Fruit fly (Drosophila melanogaster) whole organism, embryonic: Measurements from ENCODE around the gene Mlc-c.

ENCODE experiments used
- Bgb ChIP-seq: fragments of 200-800 bp; sonication (Bioruptor generic); IDR thresholded peaks from 2 replicates; pipeline ENCODE4 v1.3.6; 2022; ENCODE audit warnings: missing biosample characterization, missing genetic modification characterization; ENCODE audit not compliant: partially characterized antibody
- CG1024 ChIP-seq: fragments of 200-800 bp; sonication (Bioruptor generic); IDR thresholded peaks from 2 replicates; pipeline ENCODE4 v1.3.6; 2022; ENCODE audit warnings: missing biosample characterization, missing genetic modification characterization
- CG11723 ChIP-seq: fragments of 200-800 bp; sonication (Bioruptor generic); optimal IDR thresholded peaks from 2 replicates; lab custom pipeline; 2017; ENCODE audit warnings: missing biosample characterization, mild to moderate bottlenecking, missing genetic modification characterization
- CG12659 ChIP-seq: fragments of 200-800 bp; sonication (Bioruptor generic); optimal IDR thresholded peaks from 3 replicates; lab custom pipeline; 2017; ENCODE audit warnings: mild to moderate bottlenecking, missing biosample characterization, missing genetic modification reagents, missing genetic modification characterization
- CG13296 ChIP-seq: fragments of 200-800 bp; sonication (Bioruptor generic); optimal IDR thresholded peaks from 3 replicates; lab custom pipeline; 2018; ENCODE audit warnings: missing biosample characterization, mild to moderate bottlenecking, missing genetic modification characterization
- CG14050 ChIP-seq: fragments of 200-800 bp; sonication (Bioruptor generic); IDR thresholded peaks from 3 replicates; pipeline ENCODE4 v1.3.6; 2022; ENCODE audit warnings: missing biosample characterization, missing genetic modification characterization
- CG18764 ChIP-seq: fragments of 200-800 bp; sonication (Bioruptor generic); optimal IDR thresholded peaks from 3 replicates; lab custom pipeline; 2016; ENCODE audit warnings: missing biosample characterization, missing genetic modification characterization
- CG34224 ChIP-seq: fragments of 200-800 bp; sonication (Bioruptor generic); IDR thresholded peaks from 3 replicates; pipeline ENCODE4 v1.3.6; 2022; ENCODE audit warnings: missing biosample characterization, missing genetic modification characterization; ENCODE audit not compliant: partially characterized antibody
- CG3838 ChIP-seq: fragments of 200-800 bp; sonication (Bioruptor generic); optimal IDR thresholded peaks from 3 replicates; lab custom pipeline; 2016; ENCODE audit warnings: missing biosample characterization, missing genetic modification characterization
- CG4360 ChIP-seq: fragments of 200-800 bp; sonication (Bioruptor generic); IDR thresholded peaks from 2 replicates; pipeline ENCODE4 v1.3.6; 2022; ENCODE audit warnings: missing biosample characterization, missing genetic modification characterization
- CG6791 ChIP-seq: fragments of 200-800 bp; sonication (Bioruptor generic); IDR thresholded peaks from 3 replicates; pipeline ENCODE4 v1.3.6; 2022; ENCODE audit warnings: missing biosample characterization, missing genetic modification characterization; ENCODE audit not compliant: partially characterized antibody
- CG7839 ChIP-seq: fragments of 200-800 bp; sonication (Bioruptor generic); optimal IDR thresholded peaks from 3 replicates; lab custom pipeline; 2018; ENCODE audit warnings: missing biosample characterization, mild to moderate bottlenecking, missing genetic modification characterization, moderate library complexity
- CG9797 ChIP-seq: fragments of 200-800 bp; sonication (Bioruptor generic); optimal IDR thresholded peaks from 3 replicates; lab custom pipeline; 2018; ENCODE audit warnings: missing biosample characterization, mild to moderate bottlenecking, missing genetic modification characterization
- CTCF ChIP-seq: fragments of 200-800 bp; sonication (Bioruptor generic); optimal IDR thresholded peaks from 2 replicates; lab custom pipeline; 2017; ENCODE audit warnings: missing biosample characterization, mild to moderate bottlenecking, missing genetic modification characterization, moderate library complexity
- D19A ChIP-seq: fragments of 200-800 bp; optimal IDR thresholded peaks from 3 replicates; lab custom pipeline; 2019; ENCODE audit warnings: missing biosample characterization, mild to moderate bottlenecking, missing genetic modification characterization, moderate library complexity
- Deaf1 ChIP-seq: fragments of 200-800 bp; optimal IDR thresholded peaks from 3 replicates; lab custom pipeline; 2019; ENCODE audit warnings: missing biosample characterization, mild to moderate bottlenecking, missing genetic modification characterization, moderate library complexity
- Dref ChIP-seq: fragments of 200-800 bp; sonication (Bioruptor generic); IDR thresholded peaks from 2 replicates; pipeline ENCODE4 v1.3.6; 2022; ENCODE audit warnings: missing biosample characterization, missing genetic modification characterization
- MBD-R2 ChIP-seq: fragments of 200-800 bp; sonication (Bioruptor generic); IDR thresholded peaks from 2 replicates; pipeline ENCODE4 v1.3.6; 2022; ENCODE audit warnings: missing biosample characterization, missing genetic modification characterization
- MESR4 ChIP-seq: fragments of 200-800 bp; sonication (Bioruptor generic); optimal IDR thresholded peaks from 2 replicates; lab custom pipeline; 2018; ENCODE audit warnings: missing biosample characterization, mild to moderate bottlenecking, missing genetic modification characterization, moderate library complexity
- Rfx ChIP-seq: fragments of 200-800 bp; sonication (Bioruptor generic); IDR thresholded peaks from 2 replicates; pipeline ENCODE4 v1.3.6; 2022; ENCODE audit warnings: missing biosample characterization, missing genetic modification characterization
- Sin3A ChIP-seq: fragments of >200 bp; optimal IDR thresholded peaks from 2 replicates; lab custom pipeline; 2018
- Spps ChIP-seq: fragments of 200-800 bp; sonication (Bioruptor generic); optimal IDR thresholded peaks from 2 replicates; lab custom pipeline; 2018; ENCODE audit warnings: missing biosample characterization, mild to moderate bottlenecking, missing genetic modification characterization
- Sry-δ ChIP-seq: fragments of 200-800 bp; sonication (Bioruptor generic); optimal IDR thresholded peaks from 2 replicates; lab custom pipeline; 2016; ENCODE audit warnings: missing biosample characterization, missing genetic modification characterization
- YL-1 ChIP-seq: fragments of 200-800 bp; sonication (Bioruptor generic); optimal IDR thresholded peaks from 3 replicates; lab custom pipeline; 2017; ENCODE audit warnings: missing biosample characterization, mild to moderate bottlenecking, missing genetic modification characterization
- ap ChIP-seq: fragments of 200-800 bp; sonication (Bioruptor generic); IDR thresholded peaks from 2 replicates; pipeline ENCODE4 v1.3.6; 2022; ENCODE audit warnings: missing biosample characterization, missing genetic modification characterization
- ash1 ChIP-seq: fragments of 200-800 bp; sonication (Bioruptor generic); optimal IDR thresholded peaks from 2 replicates; lab custom pipeline; 2018; ENCODE audit warnings: missing biosample characterization, mild to moderate bottlenecking, missing genetic modification characterization
- ato ChIP-seq: fragments of 200-800 bp; sonication (Bioruptor generic); IDR thresholded peaks from 2 replicates; pipeline ENCODE4 v1.3.6; 2022; ENCODE audit warnings: missing biosample characterization, missing genetic modification characterization; ENCODE audit not compliant: partially characterized antibody
- bowl ChIP-seq: fragments of 200-800 bp; sonication (Bioruptor generic); IDR thresholded peaks from 2 replicates; pipeline ENCODE4 v1.3.6; 2022; ENCODE audit warnings: missing biosample characterization, missing genetic modification characterization
- cato ChIP-seq: fragments of 200-800 bp; sonication (Bioruptor generic); optimal IDR thresholded peaks from 2 replicates; lab custom pipeline; 2016; ENCODE audit warnings: missing biosample characterization, missing genetic modification characterization, borderline replicate concordance
- dmrt11E ChIP-seq: fragments of 200-800 bp; sonication (Bioruptor generic); optimal IDR thresholded peaks from 3 replicates; lab custom pipeline; 2018; ENCODE audit warnings: missing biosample characterization, mild to moderate bottlenecking, missing genetic modification characterization, moderate library complexity
- dmrt99B ChIP-seq: fragments of 200-800 bp; sonication (Bioruptor generic); optimal IDR thresholded peaks from 2 replicates; lab custom pipeline; 2018; ENCODE audit warnings: missing biosample characterization, mild to moderate bottlenecking, missing genetic modification characterization, moderate library complexity
- dpn ChIP-seq, 2 experiments: fragments of 200-800 bp; sonication (Bioruptor generic); optimal IDR thresholded peaks; 3 replicates each; lab custom pipeline; 2016; ENCODE audit warnings: missing biosample characterization in 2 of 2, missing genetic modification characterization in 2 of 2
- fd64A ChIP-seq: fragments of 200-800 bp; sonication (Bioruptor generic); optimal IDR thresholded peaks from 3 replicates; lab custom pipeline; 2018; ENCODE audit warnings: missing biosample characterization, mild to moderate bottlenecking, missing genetic modification characterization
- fru ChIP-seq: fragments of >200 bp; optimal IDR thresholded peaks from 2 replicates; lab custom pipeline; 2017
- gfzf ChIP-seq: fragments of 200-800 bp; sonication (Bioruptor generic); optimal IDR thresholded peaks from 2 replicates; lab custom pipeline; 2016; ENCODE audit warnings: missing biosample characterization, mild to moderate bottlenecking, missing genetic modification characterization, moderate library complexity
- kay ChIP-seq: fragments of 200-800 bp; sonication (Bioruptor generic); optimal IDR thresholded peaks from 2 replicates; lab custom pipeline; 2016; ENCODE audit warnings: missing biosample characterization, missing genetic modification characterization
- ken ChIP-seq: fragments of 200-800 bp; sonication (Bioruptor generic); IDR thresholded peaks from 3 replicates; pipeline ENCODE4 v1.3.6; 2022; ENCODE audit warnings: missing biosample characterization, missing genetic modification characterization
- maf-S ChIP-seq: fragments of 200-800 bp; sonication (Bioruptor generic); optimal IDR thresholded peaks from 2 replicates; lab custom pipeline; 2016; ENCODE audit warnings: missing biosample characterization, missing genetic modification characterization
- nerfin-1 ChIP-seq: fragments of 200-800 bp; sonication (Bioruptor generic); optimal IDR thresholded peaks from 3 replicates; lab custom pipeline; 2019; ENCODE audit warnings: missing biosample characterization, mild to moderate bottlenecking, missing genetic modification characterization, moderate library complexity
- pb ChIP-seq: fragments of 200-800 bp; sonication (Bioruptor generic); optimal IDR thresholded peaks from 3 replicates; lab custom pipeline; 2016; ENCODE audit warnings: missing biosample characterization, missing genetic modification characterization
- pum ChIP-seq: fragments of 200-800 bp; sonication (Bioruptor generic); optimal IDR thresholded peaks from 2 replicates; lab custom pipeline; 2016; ENCODE audit warnings: missing biosample characterization, missing genetic modification characterization
- sens ChIP-seq: fragments of 200-800 bp; sonication (Bioruptor generic); peaks from one replicate; lab custom pipeline; 2016; ENCODE audit warnings: missing biosample characterization, missing genetic modification characterization
- seq ChIP-seq: fragments of 200-800 bp; sonication (Bioruptor generic); IDR thresholded peaks from 2 replicates; pipeline ENCODE4 v1.3.6; 2022; ENCODE audit warnings: missing biosample characterization, missing genetic modification characterization
- sima ChIP-seq: fragments of 200-800 bp; sonication (Bioruptor generic); optimal IDR thresholded peaks from 2 replicates; lab custom pipeline; 2016; ENCODE audit warnings: missing biosample characterization, missing genetic modification characterization
- slou ChIP-seq: fragments of 200-800 bp; sonication (Bioruptor generic); optimal IDR thresholded peaks from 3 replicates; lab custom pipeline; 2016; ENCODE audit warnings: missing biosample characterization, missing genetic modification characterization
- sna ChIP-seq: fragments of 200-800 bp; sonication (Bioruptor generic); IDR thresholded peaks from 2 replicates; pipeline ENCODE4 v1.3.6; 2022; ENCODE audit warnings: missing biosample characterization, missing genetic modification characterization; ENCODE audit not compliant: partially characterized antibody
- trem ChIP-seq: fragments of 200-800 bp; optimal IDR thresholded peaks from 3 replicates; lab custom pipeline; 2019; ENCODE audit warnings: missing biosample characterization, mild to moderate bottlenecking, missing genetic modification characterization, moderate library complexity
- usp ChIP-seq: fragments of >200 bp; optimal IDR thresholded peaks from 2 replicates; lab custom pipeline; 2017; ENCODE audit warnings: missing biosample characterization, missing genetic modification characterization
- vnd ChIP-seq: fragments of 200-800 bp; sonication (Bioruptor generic); IDR thresholded peaks from 3 replicates; pipeline ENCODE4 v1.3.6; 2022; ENCODE audit warnings: missing biosample characterization, missing genetic modification characterization; ENCODE audit not compliant: partially characterized antibody
- zen2 ChIP-seq: fragments of 200-800 bp; sonication (Bioruptor generic); IDR thresholded peaks from 3 replicates; pipeline ENCODE4 v1.3.6; 2022; ENCODE audit warnings: missing biosample characterization, missing genetic modification characterization; ENCODE audit not compliant: partially characterized antibody

Gene Mlc-c

DNA sequence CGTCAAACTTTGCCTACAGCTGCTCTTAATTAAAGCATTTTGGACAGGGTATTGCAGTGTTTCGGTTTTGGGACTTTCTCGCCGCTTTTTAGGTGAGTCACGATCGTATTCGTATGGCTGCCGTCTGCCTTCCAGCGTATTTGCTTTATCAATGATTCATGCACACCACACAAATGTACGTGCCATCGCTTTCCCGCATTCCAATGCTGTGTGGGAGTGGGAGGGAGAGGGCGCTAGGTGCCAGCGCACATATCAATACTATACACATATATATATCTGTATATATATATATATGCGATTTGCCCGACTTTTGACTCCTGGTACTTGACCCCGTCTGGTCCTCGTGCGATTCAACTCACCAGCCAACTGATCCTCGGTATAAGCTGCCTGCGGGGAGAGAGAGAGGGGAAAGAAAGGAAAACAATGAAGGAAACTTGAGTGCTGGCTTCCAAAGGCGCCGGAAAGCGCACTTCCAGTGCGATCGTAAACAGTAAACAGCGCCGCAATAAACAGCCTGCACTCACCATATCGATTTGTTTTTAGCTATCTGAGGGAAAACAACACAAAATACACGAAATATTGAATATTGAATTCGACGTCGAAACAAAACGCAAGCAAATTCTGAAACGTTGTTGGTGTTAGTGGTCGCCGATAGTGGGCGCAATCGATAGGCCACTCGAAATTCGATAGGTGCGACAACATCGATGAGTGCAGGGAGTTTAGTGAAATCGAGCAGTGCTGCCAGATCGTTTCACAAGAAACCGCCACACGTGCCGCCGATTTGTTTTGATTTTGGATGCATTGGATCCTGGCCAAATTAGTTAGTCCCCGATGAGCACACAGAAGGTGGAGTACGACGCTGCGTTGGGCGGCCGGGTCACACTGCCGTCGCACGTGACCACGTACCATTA, at the start of gene Mlc-c, which contains the start of gene Pop1 (continued):
- TF ChIP-seq dmrt11E (tag; lab: Kevin White, UChicago): no peak
- TF ChIP-seq YL-1 (GFP tag; lab: Kevin White, UChicago): peak; percentile 73
- no peak for TF ChIP-seq CG11723
- TF ChIP-seq pum: no peak
- TF ChIP-seq pb (GFP tag; lab: Kevin White, UChicago): no peak
- TF ChIP-seq kay (GFP tag; lab: Kevin White, UChicago): peak; percentile 83
- no peak for TF ChIP-seq fd64A (GFP tag; lab: Kevin White, UChicago)
- peak; percentile 93 for TF ChIP-seq Sry-δ (GFP tag; lab: Kevin White, UChicago)
- peak; percentile 88 for TF ChIP-seq vnd (GFP tag; lab: Robert Waterston, UW)
- TF ChIP-seq slou: no peak
- TF ChIP-seq CG14050 (GFP tag; lab: Robert Waterston, UW): no peak
- TF ChIP-seq fru (lab: Kevin White, UChicago): no peak
- TF ChIP-seq ash1 (GFP tag; lab: Kevin White, UChicago): no peak
- no peak for TF ChIP-seq sima (GFP tag; lab: Kevin White, UChicago)
- no peak for TF ChIP-seq bowl (GFP tag; lab: Robert Waterston, UW)
- TF ChIP-seq Deaf1 (tag; lab: Kevin White, UChicago): no peak
- TF ChIP-seq Spps: no peak
- TF ChIP-seq Sin3A (lab: Kevin White, UChicago): peak; percentile 59
- TF ChIP-seq Rfx: peak; percentile 48
- TF ChIP-seq gfzf (GFP tag; lab: Kevin White, UChicago): peak; percentile 19
- peak; percentile 16 for TF ChIP-seq CG12659 (GFP tag; lab: Kevin White, UChicago)
- peak; percentile 82 for TF ChIP-seq sna (GFP tag; lab: Robert Waterston, UW)
- TF ChIP-seq CG13296: no peak
- peak; percentile 73 for TF ChIP-seq D19A (tag; lab: Kevin White, UChicago)
- TF ChIP-seq dpn (GFP tag; optimal IDR thresholded peaks at IDR 0.05; lab: Kevin White, UChicago): no peak
- TF ChIP-seq trem (tag; lab: Kevin White, UChicago): peak; percentile 50
- peak; percentile 51 for TF ChIP-seq CTCF (GFP tag; lab: Kevin White, UChicago)
- no peak for TF ChIP-seq CG1024 (GFP tag; lab: Robert Waterston, UW)
- TF ChIP-seq CG7839 (tag; lab: Kevin White, UChicago): no peak
- no peak for TF ChIP-seq maf-S (GFP tag; lab: Kevin White, UChicago)
- no peak for TF ChIP-seq seq (GFP tag; lab: Robert Waterston, UW)
- peak; percentile 82 for TF ChIP-seq zen2 (GFP tag; lab: Robert Waterston, UW)
- TF ChIP-seq sens (GFP tag; lab: Kevin White, UChicago): no peak
- TF ChIP-seq CG6791 (GFP tag; lab: Robert Waterston, UW): peak; percentile 93
- peak; percentile 87 for TF ChIP-seq CG34224 (GFP tag; lab: Robert Waterston, UW)
- no peak for TF ChIP-seq CG18764 (GFP tag; lab: Kevin White, UChicago)
- peak; percentile 68 for TF ChIP-seq nerfin-1 (tag; lab: Kevin White, UChicago)
- peak; percentile 56 for TF ChIP-seq MESR4 (GFP tag; lab: Kevin White, UChicago)
- peak; percentile 93 for TF ChIP-seq Bgb (GFP tag; lab: Robert Waterston, UW)
- TF ChIP-seq ato (GFP tag; lab: Robert Waterston, UW): peak; percentile 95
- peak; percentile 88 for TF ChIP-seq MBD-R2 (GFP tag; lab: Robert Waterston, UW)
- no peak for TF ChIP-seq ken (GFP tag; lab: Robert Waterston, UW)
- TF ChIP-seq CG3838 (GFP tag; lab: Kevin White, UChicago): no peak
- TF ChIP-seq Dref (GFP tag; lab: Robert Waterston, UW): peak; percentile 97
- TF ChIP-seq CG4360: peak; percentile 50; the same call in 1 of the 2 replicates
- TF ChIP-seq dmrt99B (tag; lab: Kevin White, UChicago): no peak
- TF ChIP-seq usp (GFP tag; lab: Kevin White, UChicago): no peak
- TF ChIP-seq cato (GFP tag; lab: Kevin White, UChicago): no peak
- peak; percentile 43 for TF ChIP-seq CG9797
- no peak for TF ChIP-seq ap
